Worm (Caenorhabditis elegans) whole organism, late embryonic: ENCODE data around the gene F30H5.5.

Source experiments
- C38D4.7 ChIP-seq: fragments of 200-800 bp; sonication (Bioruptor generic); optimal IDR thresholded peaks from 2 replicates; lab custom pipeline; 2018; ENCODE audit warnings: mild to moderate bottlenecking, missing genetic modification characterization, moderate library complexity, missing compliant biosample characterization
- K02D7.2 ChIP-seq: sonication (generic microtip); optimal IDR thresholded peaks from 2 replicates; lab custom pipeline; 2017; ENCODE audit warnings: mild to moderate bottlenecking, missing genetic modification characterization, missing compliant biosample characterization
- K09A11.1 ChIP-seq: sonication (generic microtip); optimal IDR thresholded peaks from 2 replicates; lab custom pipeline; 2017; ENCODE audit warnings: antibody characterized with exemption, mild to moderate bottlenecking, missing genetic modification characterization, missing compliant biosample characterization; ENCODE audit not compliant: insufficient read depth
- T23F11.4 ChIP-seq: fragments of 200-800 bp; sonication (Bioruptor generic); optimal IDR thresholded peaks from 2 replicates; lab custom pipeline; 2018; ENCODE audit warnings: mild to moderate bottlenecking, missing genetic modification characterization, missing compliant biosample characterization
- Y22D7AL.16 ChIP-seq: sonication (generic microtip); optimal IDR thresholded peaks from 2 replicates; lab custom pipeline; 2016; ENCODE audit warnings: missing genetic modification characterization, missing compliant biosample characterization
- ceh-18 ChIP-seq: sonication (generic microtip); optimal IDR thresholded peaks from 2 replicates; lab custom pipeline; 2016; ENCODE audit warnings: missing genetic modification characterization, missing compliant biosample characterization
- ceh-2 ChIP-seq: sonication (generic microtip); optimal IDR thresholded peaks from 2 replicates; lab custom pipeline; 2016; ENCODE audit warnings: missing genotype, missing genetic modification characterization, missing compliant biosample characterization
- ceh-30 ChIP-seq: fragments of 150-350 bp; optimal IDR thresholded peaks from 2 replicates; lab custom pipeline; 2014; ENCODE audit warnings: missing biosample characterization, missing genetic modification characterization
- ceh-34 ChIP-seq: sonication (generic microtip); optimal IDR thresholded peaks from 2 replicates; lab custom pipeline; 2016; ENCODE audit warnings: mild to moderate bottlenecking, missing genetic modification characterization, missing compliant biosample characterization
- ceh-48 ChIP-seq: sonication (generic microtip); optimal IDR thresholded peaks from 2 replicates; lab custom pipeline; 2016; ENCODE audit warnings: missing genetic modification characterization, inconsistent platforms, missing compliant biosample characterization
- ceh-6 ChIP-seq: fragments of 200-800 bp; sonication (Bioruptor generic); optimal IDR thresholded peaks from 2 replicates; lab custom pipeline; 2018; ENCODE audit warnings: mild to moderate bottlenecking, missing genetic modification characterization, missing compliant biosample characterization
- ceh-9 ChIP-seq: sonication (generic microtip); optimal IDR thresholded peaks from 2 replicates; lab custom pipeline; 2016; ENCODE audit warnings: mild to moderate bottlenecking, missing genetic modification characterization, inconsistent platforms, missing compliant biosample characterization
- dmd-4 ChIP-seq: sonication (generic microtip); optimal IDR thresholded peaks from 2 replicates; lab custom pipeline; 2016; ENCODE audit warnings: borderline replicate concordance, missing genetic modification characterization, missing compliant biosample characterization
- dve-1 ChIP-seq: sonication (generic microtip); optimal IDR thresholded peaks from 2 replicates; lab custom pipeline; 2017; ENCODE audit warnings: antibody characterized with exemption, mild to moderate bottlenecking, missing genetic modification characterization, missing compliant biosample characterization
- elt-4 ChIP-seq: sonication (generic microtip); optimal IDR thresholded peaks from 2 replicates; lab custom pipeline; 2016; ENCODE audit warnings: missing genetic modification characterization, missing compliant biosample characterization
- ets-4 ChIP-seq: sonication (generic microtip); optimal IDR thresholded peaks from 2 replicates; lab custom pipeline; 2016; ENCODE audit warnings: missing genetic modification characterization, missing compliant biosample characterization
- eyg-1 ChIP-seq: sonication (generic microtip); optimal IDR thresholded peaks from 2 replicates; lab custom pipeline; 2016; ENCODE audit warnings: missing genotype, missing genetic modification characterization, missing compliant biosample characterization
- fkh-10 ChIP-seq: fragments of 150-350 bp; optimal IDR thresholded peaks from 2 replicates; lab custom pipeline; 2014; ENCODE audit warnings: missing biosample characterization, missing genetic modification reagents, missing genetic modification characterization
- fkh-6 ChIP-seq: sonication (generic microtip); optimal IDR thresholded peaks from 2 replicates; lab custom pipeline; 2016; ENCODE audit warnings: missing genetic modification characterization, missing compliant biosample characterization
- hlh-13 ChIP-seq: fragments of 200-800 bp; sonication (Bioruptor generic); optimal IDR thresholded peaks from 2 replicates; lab custom pipeline; 2018; ENCODE audit warnings: mild to moderate bottlenecking, missing genetic modification characterization, missing compliant biosample characterization
- hlh-15 ChIP-seq: sonication (generic microtip); optimal IDR thresholded peaks from 2 replicates; lab custom pipeline; 2016; ENCODE audit warnings: missing genetic modification characterization, missing compliant biosample characterization
- hlh-6 ChIP-seq: sonication (generic microtip); optimal IDR thresholded peaks from 2 replicates; lab custom pipeline; 2016; ENCODE audit warnings: missing genotype, missing genetic modification characterization, missing compliant biosample characterization
- lim-6 ChIP-seq: sonication (generic microtip); optimal IDR thresholded peaks from 2 replicates; lab custom pipeline; 2016; ENCODE audit warnings: missing genetic modification characterization, missing compliant biosample characterization
- mec-3 ChIP-seq: sonication (generic microtip); optimal IDR thresholded peaks from 2 replicates; lab custom pipeline; 2016; ENCODE audit warnings: borderline replicate concordance, missing genetic modification characterization, missing compliant biosample characterization
- nhr-232 ChIP-seq: sonication (generic microtip); optimal IDR thresholded peaks from 2 replicates; lab custom pipeline; 2016; ENCODE audit warnings: missing genetic modification characterization, missing compliant biosample characterization
- npax-4 ChIP-seq: sonication (generic microtip); optimal IDR thresholded peaks from 2 replicates; lab custom pipeline; 2016; ENCODE audit warnings: missing genetic modification characterization, missing compliant biosample characterization
- pax-1 ChIP-seq: fragments of 150-350 bp; optimal IDR thresholded peaks from 2 replicates; lab custom pipeline; 2014; ENCODE audit warnings: missing biosample characterization, missing genetic modification characterization
- pha-2 ChIP-seq: sonication (generic microtip); optimal IDR thresholded peaks from 2 replicates; lab custom pipeline; 2017; ENCODE audit warnings: mild to moderate bottlenecking, missing genetic modification characterization, missing compliant biosample characterization
- pqm-1 ChIP-seq: sonication (generic microtip); optimal IDR thresholded peaks from 2 replicates; lab custom pipeline; 2016; ENCODE audit warnings: missing genetic modification characterization, missing compliant biosample characterization
- ref-2 ChIP-seq: sonication (generic microtip); optimal IDR thresholded peaks from 2 replicates; lab custom pipeline; 2016; ENCODE audit warnings: missing genetic modification characterization, missing compliant biosample characterization
- rnt-1 ChIP-seq: sonication (generic microtip); optimal IDR thresholded peaks from 2 replicates; lab custom pipeline; 2016; ENCODE audit warnings: missing genetic modification characterization, missing compliant biosample characterization
- sdc-2 ChIP-seq: sonication (generic microtip); optimal IDR thresholded peaks from 2 replicates; lab custom pipeline; 2016; ENCODE audit warnings: missing genotype, missing genetic modification characterization, missing compliant biosample characterization
- syd-9 ChIP-seq: sonication (generic microtip); optimal IDR thresholded peaks from 2 replicates; lab custom pipeline; 2016; ENCODE audit warnings: mild to moderate bottlenecking, missing genetic modification characterization, moderate library complexity, missing compliant biosample characterization
- tbx-2 ChIP-seq: sonication (generic microtip); optimal IDR thresholded peaks from 2 replicates; lab custom pipeline; 2016; ENCODE audit warnings: missing genetic modification characterization, missing compliant biosample characterization
- unc-3 ChIP-seq, 2 experiments: fragments of 200-800 bp in 1 of 2; sonication (Bioruptor generic) in 1 of 2; sonication (generic microtip) in 1 of 2; conservative IDR thresholded peaks in 1 of 2; optimal IDR thresholded peaks in 1 of 2; 2 replicates each; pipeline versions ENCODE4 v1.3.6 to Lab custom; 2016 to 2022; ENCODE audit warnings: missing compliant biosample characterization in 2 of 2, missing genetic modification characterization in 2 of 2, missing genetic modification reagents in 1 of 2
- unc-42 ChIP-seq: sonication (generic microtip); optimal IDR thresholded peaks from 2 replicates; lab custom pipeline; 2016; ENCODE audit warnings: missing genotype, missing genetic modification characterization, missing compliant biosample characterization
- zip-5 ChIP-seq: sonication (generic microtip); optimal IDR thresholded peaks from 2 replicates; lab custom pipeline; 2016; ENCODE audit warnings: missing genetic modification characterization, missing compliant biosample characterization
- ztf-16 ChIP-seq: sonication (generic microtip); optimal IDR thresholded peaks from 2 replicates; lab custom pipeline; 2017; ENCODE audit warnings: missing genetic modification characterization, missing compliant biosample characterization

The F30H5.5 gene

ce11 chrIII:471644-472401 lies 16.7 kb upstream of the F30H5.5 start, which contains the start of the genes magu-1 and nemp-1:
magu-1 (minus strand) TSS chrIII:471702.
nemp-1 (plus strand) TSS chrIII:472317.
- TF ChIP-seq unc-42 (tag; lab: Kevin White, UChicago) (peak; percentile 9), K09A11.1 (tag; lab: Kevin White, UChicago) (no peak), ceh-18 (no peak), ztf-16 (tag; lab: Kevin White, UChicago) (no peak), ceh-30 (tag; lab: Kevin White, UChicago) (no peak), fkh-6 (tag; lab: Kevin White, UChicago) (no peak), zip-5 (tag; lab: Kevin White, UChicago) (no peak), eyg-1 (tag; lab: Kevin White, UChicago) (no peak), sdc-2 (tag; lab: Kevin White, UChicago) (no peak)

DNA sequence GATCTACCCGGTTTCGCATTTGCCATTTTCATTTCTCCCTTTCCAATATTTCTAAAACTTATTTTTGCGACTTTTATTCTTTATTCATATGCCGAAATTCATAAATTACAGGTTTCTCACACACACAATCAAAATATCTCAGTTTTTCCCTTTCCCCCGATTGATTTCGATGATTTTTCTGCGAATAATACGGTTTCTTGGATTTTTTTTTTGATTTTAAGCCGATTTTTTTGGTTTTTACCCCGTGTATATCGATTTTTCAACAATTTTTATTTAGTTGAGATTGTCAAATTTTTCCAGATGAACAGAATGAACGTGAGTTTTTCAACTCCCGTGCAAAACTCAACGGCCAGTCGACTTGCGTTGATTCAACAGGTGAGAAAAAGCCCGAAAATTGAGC lies 13.4 kb upstream of the F30H5.5 start, which contains the start of gene mat-3:
TSS of gene mat-3 (plus strand) at position 301 of the 400 bp plus-strand sequence.
- TF ChIP-seq fkh-10 (no peak), hlh-15 (no peak), pha-2 (tag; lab: Kevin White, UChicago) (no peak), C38D4.7 (no peak), dmd-4 (tag; lab: Kevin White, UChicago) (no peak), K09A11.1 (tag; lab: Kevin White, UChicago) (no peak), hlh-13 (GFP tag; lab: Kevin White, UChicago) (no peak), ceh-2 (tag; lab: Kevin White, UChicago) (no peak), elt-4 (no peak), nhr-232 (tag; lab: Kevin White, UChicago) (no peak), tbx-2 (tag; lab: Kevin White, UChicago) (no peak), ceh-6 (GFP tag; lab: Kevin White, UChicago) (no peak), ceh-9 (tag; lab: Kevin White, UChicago) (no peak), K02D7.2 (no peak)

DNA sequence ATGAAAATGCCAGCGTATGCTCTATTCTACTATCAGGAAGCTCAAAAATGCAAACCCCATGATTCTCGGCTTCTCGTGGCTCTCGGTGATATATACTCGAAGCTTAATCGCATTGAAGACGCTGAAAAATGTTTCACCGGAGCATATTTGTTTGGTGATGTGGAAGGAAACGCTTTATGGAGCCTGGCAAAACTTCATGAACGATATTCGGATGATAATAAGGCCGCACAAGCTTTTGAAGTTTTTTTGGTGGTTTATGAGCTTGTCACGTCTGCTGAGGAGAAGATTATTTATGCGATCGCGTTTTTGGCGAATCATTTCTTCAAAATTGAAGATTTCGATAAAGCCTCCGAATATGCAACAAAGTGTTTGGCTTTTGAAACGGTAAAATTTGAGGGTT lies 7.3 kb upstream of the F30H5.5 start:
- no peak for TF ChIP-seq ceh-9 (tag; lab: Kevin White, UChicago)
- no peak for TF ChIP-seq K09A11.1 (tag; lab: Kevin White, UChicago)
- TF ChIP-seq pax-1: no peak
- no peak for TF ChIP-seq nhr-232 (tag; lab: Kevin White, UChicago)
- no peak for TF ChIP-seq pqm-1 (tag; lab: Kevin White, UChicago)
- TF ChIP-seq T23F11.4: no peak
- no peak for TF ChIP-seq fkh-10
- no peak for TF ChIP-seq npax-4 (tag; lab: Kevin White, UChicago)
- no peak for TF ChIP-seq ceh-30 (tag; lab: Kevin White, UChicago)
- no peak for TF ChIP-seq zip-5 (tag; lab: Kevin White, UChicago)
- TF ChIP-seq hlh-6: no peak
- no peak for TF ChIP-seq dve-1 (tag; lab: Kevin White, UChicago)
- no peak for TF ChIP-seq ref-2 (tag; lab: Kevin White, UChicago)
- no peak for TF ChIP-seq ceh-48 (tag; lab: Kevin White, UChicago)
- TF ChIP-seq eyg-1 (tag; lab: Kevin White, UChicago): no peak
- no peak for TF ChIP-seq syd-9 (tag; lab: Kevin White, UChicago)
- no peak for TF ChIP-seq ceh-34
- no peak for TF ChIP-seq rnt-1 (tag; lab: Kevin White, UChicago)
- no peak for TF ChIP-seq unc-3 (GFP tag; conservative IDR thresholded peaks at IDR 0.05; lab: Robert Waterston, UW)
- no peak for TF ChIP-seq unc-3 (tag; optimal IDR thresholded peaks at IDR 0.05; lab: Kevin White, UChicago)
- no peak for TF ChIP-seq ets-4 (tag; lab: Kevin White, UChicago)

DNA sequence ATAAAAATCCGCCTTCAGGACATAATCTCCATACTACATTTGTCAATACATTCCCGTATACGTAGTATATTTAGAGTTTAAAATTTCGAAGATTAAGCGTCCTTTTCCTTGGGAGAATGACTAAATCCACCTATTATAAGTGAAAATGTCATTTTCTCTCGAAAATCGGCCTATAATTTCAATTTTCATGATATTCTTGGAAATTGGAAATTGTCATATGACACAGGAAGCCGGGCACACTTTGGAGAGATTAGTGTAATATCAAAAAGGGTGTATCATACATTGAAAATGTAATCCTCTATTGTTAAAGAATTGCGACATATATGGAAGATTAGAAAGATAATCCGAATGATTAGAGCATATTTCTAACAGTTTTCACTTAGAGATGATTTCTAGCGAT lies 5.8 kb upstream of the F30H5.5 start:
- TF ChIP-seq mec-3 (no peak), lim-6 (tag; lab: Kevin White, UChicago) (no peak), T23F11.4 (no peak), Y22D7AL.16 (tag; lab: Kevin White, UChicago) (no peak), syd-9 (tag; lab: Kevin White, UChicago) (no peak), fkh-10 (no peak), hlh-6 (no peak)
